Worm (Caenorhabditis elegans) whole organism, L1 larva: ENCODE measurements around the gene crb-1.

ENCODE experiments used
- C16A3.4 ChIP-seq: fragments of 150-350 bp; optimal IDR thresholded peaks from 2 replicates; lab custom pipeline; 2014; ENCODE audit warnings: missing biosample characterization, missing genetic modification characterization
- F16B12.6 ChIP-seq: fragments of 150-350 bp; optimal IDR thresholded peaks from 2 replicates; lab custom pipeline; 2014; ENCODE audit warnings: missing biosample characterization, missing genetic modification characterization
- Y116A8C.19 ChIP-seq: sonication (generic microtip); optimal IDR thresholded peaks from 2 replicates; lab custom pipeline; 2016; ENCODE audit warnings: missing compliant biosample characterization, missing genetic modification characterization, borderline replicate concordance
- aly-2 ChIP-seq: fragments of 150-350 bp; optimal IDR thresholded peaks from 2 replicates; lab custom pipeline; 2014; ENCODE audit warnings: missing biosample characterization, missing genetic modification characterization
- ama-1 ChIP-seq: fragments of 150-350 bp; optimal IDR thresholded peaks from 2 replicates; lab custom pipeline; 2014
- blmp-1 ChIP-seq: fragments of 150-350 bp; optimal IDR thresholded peaks from 2 replicates; lab custom pipeline; 2014; ENCODE audit warnings: missing biosample characterization, missing genetic modification characterization
- ces-1 ChIP-seq: fragments of 150-350 bp; optimal IDR thresholded peaks from 2 replicates; lab custom pipeline; 2014; ENCODE audit warnings: missing biosample characterization, missing genetic modification reagents, missing genetic modification characterization
- dpl-1 ChIP-seq, 3 experiments: fragments of 150-350 bp in 2 of 3; sonication (generic microtip) in 1 of 3; optimal IDR thresholded peaks; 2 replicates each; lab custom pipeline; 2014 to 2017; ENCODE audit warnings: missing biosample characterization in 3 of 3, missing genetic modification characterization in 3 of 3, missing genetic modification reagents in 3 of 3
- dsc-1 ChIP-seq: sonication (generic microtip); optimal IDR thresholded peaks from 2 replicates; lab custom pipeline; 2016; ENCODE audit warnings: mild to moderate bottlenecking, missing genetic modification characterization, missing compliant biosample characterization
- efl-1 ChIP-seq, 4 experiments: fragments of 150-350 bp; optimal IDR thresholded peaks in 3 of 4; peaks in 1 of 4; 1 replicate in 1 of 4; 2 replicates in 3 of 4; lab custom pipeline; 2014; ENCODE audit warnings: missing biosample characterization in 2 of 4, missing genetic modification characterization in 2 of 4, missing genetic modification reagents in 2 of 4
- efl-3 ChIP-seq: fragments of 200-800 bp; sonication (Bioruptor generic); optimal IDR thresholded peaks from 2 replicates; lab custom pipeline; 2018; ENCODE audit warnings: mild to moderate bottlenecking, missing genetic modification characterization, missing compliant biosample characterization
- egl-27 ChIP-seq, 2 experiments: fragments of 150-350 bp in 1 of 2; sonication (generic microtip); optimal IDR thresholded peaks; 3 replicates each; lab custom pipeline; 2017 to 2018; ENCODE audit warnings: missing biosample characterization in 2 of 2, missing genetic modification characterization in 2 of 2, missing genetic modification reagents in 2 of 2
- elt-2 ChIP-seq: sonication (generic microtip); optimal IDR thresholded peaks from 2 replicates; lab custom pipeline; 2016; ENCODE audit warnings: missing genetic modification characterization, mild to moderate bottlenecking, inconsistent platforms, missing compliant biosample characterization, missing genetic modification reagents
- ets-5 ChIP-seq: fragments of 200-800 bp; sonication (Bioruptor generic); IDR thresholded peaks from 2 replicates; pipeline ENCODE4 v1.3.6; 2022; ENCODE audit warnings: missing genetic modification characterization, missing compliant biosample characterization
- fkh-10 ChIP-seq: sonication (generic microtip); optimal IDR thresholded peaks from 2 replicates; lab custom pipeline; 2017; ENCODE audit warnings: missing biosample characterization, missing genetic modification reagents, missing genetic modification characterization
- fkh-8 ChIP-seq: sonication (generic microtip); optimal IDR thresholded peaks from 2 replicates; lab custom pipeline; 2016; ENCODE audit warnings: mild to moderate bottlenecking, missing genetic modification characterization, missing compliant biosample characterization
- grh-1 ChIP-seq: fragments of 200-800 bp; sonication (Bioruptor generic); IDR thresholded peaks from 2 replicates; pipeline ENCODE4 v1.3.6; 2022; ENCODE audit warnings: missing genetic modification reagents, missing genetic modification characterization, missing compliant biosample characterization
- hpl-2 ChIP-seq: fragments of 150-350 bp; optimal IDR thresholded peaks from 2 replicates; lab custom pipeline; 2014; ENCODE audit warnings: missing biosample characterization, missing genetic modification reagents, missing genetic modification characterization
- lin-13 ChIP-seq: fragments of 150-350 bp; optimal IDR thresholded peaks from 2 replicates; lab custom pipeline; 2014; ENCODE audit warnings: missing biosample characterization, missing genetic modification reagents, missing genetic modification characterization
- lin-15B ChIP-seq: fragments of 150-350 bp; sonication (generic microtip); optimal IDR thresholded peaks from 3 replicates; lab custom pipeline; 2014; ENCODE audit warnings: missing biosample characterization, missing genetic modification characterization
- lin-35 ChIP-seq, 2 experiments: fragments of 150-350 bp; optimal IDR thresholded peaks; 2 replicates each; lab custom pipeline; 2014; ENCODE audit warnings: missing biosample characterization in 2 of 2, missing genetic modification characterization in 2 of 2, missing genetic modification reagents in 2 of 2
- lin-39 ChIP-seq: fragments of 150-350 bp; optimal IDR thresholded peaks from 2 replicates; lab custom pipeline; 2014; ENCODE audit warnings: missing biosample characterization, missing genetic modification reagents, missing genetic modification characterization
- lir-3 ChIP-seq: sonication (generic microtip); optimal IDR thresholded peaks from 2 replicates; lab custom pipeline; 2016; ENCODE audit warnings: mild to moderate bottlenecking, missing genetic modification characterization, moderate library complexity, missing compliant biosample characterization; ENCODE audit not compliant: poor library complexity
- lsy-2 ChIP-seq, 2 experiments: fragments of 150-350 bp; optimal IDR thresholded peaks; 2 replicates each; lab custom pipeline; 2014; ENCODE audit warnings: missing biosample characterization in 2 of 2, missing genetic modification characterization in 2 of 2
- mab-9 ChIP-seq: fragments of 200-800 bp; sonication (Bioruptor generic); IDR thresholded peaks from 2 replicates; pipeline ENCODE4 v1.3.6; 2022; ENCODE audit warnings: missing genetic modification reagents, missing genetic modification characterization, missing compliant biosample characterization
- mef-2 ChIP-seq: fragments of 150-350 bp; optimal IDR thresholded peaks from 2 replicates; lab custom pipeline; 2014; ENCODE audit warnings: missing biosample characterization, missing genetic modification characterization
- mep-1 ChIP-seq: fragments of 150-350 bp; optimal IDR thresholded peaks from 2 replicates; lab custom pipeline; 2014; ENCODE audit warnings: missing biosample characterization, missing genetic modification characterization
- nhr-11 ChIP-seq: fragments of 150-350 bp; optimal IDR thresholded peaks from 2 replicates; lab custom pipeline; 2014; ENCODE audit warnings: missing biosample characterization, missing genetic modification characterization
- nhr-19 ChIP-seq: fragments of 200-800 bp; sonication (Bioruptor generic); conservative IDR thresholded peaks from 2 replicates; pipeline ENCODE4 v1.3.6; 2022; ENCODE audit warnings: missing genetic modification characterization, missing compliant biosample characterization
- nhr-237 ChIP-seq: fragments of 150-350 bp; optimal IDR thresholded peaks from 2 replicates; lab custom pipeline; 2014; ENCODE audit warnings: missing biosample characterization, missing genetic modification characterization
- nhr-71 ChIP-seq: sonication (generic microtip); optimal IDR thresholded peaks from 2 replicates; lab custom pipeline; 2016; ENCODE audit warnings: mild to moderate bottlenecking, missing genetic modification characterization, moderate library complexity, missing compliant biosample characterization
- nhr-76 ChIP-seq: sonication (generic microtip); optimal IDR thresholded peaks from 2 replicates; lab custom pipeline; 2017; ENCODE audit warnings: missing biosample characterization, missing genetic modification characterization
- nhr-77 ChIP-seq: fragments of 150-350 bp; optimal IDR thresholded peaks from 2 replicates; lab custom pipeline; 2014; ENCODE audit warnings: missing biosample characterization, missing genetic modification characterization
- nhr-84 ChIP-seq: sonication (generic microtip); optimal IDR thresholded peaks from 2 replicates; lab custom pipeline; 2017; ENCODE audit warnings: missing biosample characterization, missing genetic modification characterization
- nhr-85 ChIP-seq: sonication (generic microtip); peaks from one replicate; lab custom pipeline; 2016; ENCODE audit warnings: missing genetic modification characterization, inconsistent platforms, missing compliant biosample characterization
- nhr-90 ChIP-seq: sonication (generic microtip); optimal IDR thresholded peaks from 2 replicates; lab custom pipeline; 2016; ENCODE audit warnings: mild to moderate bottlenecking, missing genetic modification characterization, missing compliant biosample characterization; ENCODE audit not compliant: poor library complexity
- pag-3 ChIP-seq: sonication (generic microtip); optimal IDR thresholded peaks from 2 replicates; lab custom pipeline; 2017; ENCODE audit warnings: missing genetic modification characterization, mild to moderate bottlenecking, missing compliant biosample characterization, antibody characterized with exemption, borderline replicate concordance; ENCODE audit not compliant: insufficient read depth
- skn-1 ChIP-seq: fragments of 150-350 bp; optimal IDR thresholded peaks from 2 replicates; lab custom pipeline; 2014; ENCODE audit warnings: missing biosample characterization, missing genetic modification characterization
- snpc-4 ChIP-seq: fragments of 150-350 bp; optimal IDR thresholded peaks from 2 replicates; lab custom pipeline; 2014; ENCODE audit warnings: missing biosample characterization, missing genetic modification characterization
- snu-23 ChIP-seq: sonication (generic microtip); optimal IDR thresholded peaks from 2 replicates; lab custom pipeline; 2016; ENCODE audit warnings: missing genetic modification characterization, missing compliant biosample characterization
- sox-4 ChIP-seq: sonication (generic microtip); optimal IDR thresholded peaks from 2 replicates; lab custom pipeline; 2016; ENCODE audit warnings: missing genetic modification characterization, missing compliant biosample characterization
- sptf-1 ChIP-seq: fragments of 150-350 bp; optimal IDR thresholded peaks from 2 replicates; lab custom pipeline; 2014; ENCODE audit warnings: missing biosample characterization, missing genetic modification characterization
- sup-37 ChIP-seq: fragments of 200-800 bp; sonication (Bioruptor generic); optimal IDR thresholded peaks from 2 replicates; lab custom pipeline; 2018; ENCODE audit warnings: mild to moderate bottlenecking, missing genetic modification characterization, missing compliant biosample characterization
- swsn-7 ChIP-seq: sonication (generic microtip); optimal IDR thresholded peaks from 2 replicates; lab custom pipeline; 2016; ENCODE audit warnings: missing genetic modification characterization, missing compliant biosample characterization
- tbx-2 ChIP-seq: sonication (generic microtip); optimal IDR thresholded peaks from 2 replicates; lab custom pipeline; 2016; ENCODE audit warnings: missing genetic modification characterization, missing compliant biosample characterization
- unc-30 ChIP-seq: sonication (generic microtip); optimal IDR thresholded peaks from 2 replicates; lab custom pipeline; 2017; ENCODE audit warnings: missing biosample characterization, missing genetic modification characterization
- unc-62 ChIP-seq: fragments of 150-350 bp; optimal IDR thresholded peaks from 2 replicates; lab custom pipeline; 2014; ENCODE audit warnings: missing biosample characterization, missing genetic modification reagents, missing genetic modification characterization
- unc-86 ChIP-seq: sonication (generic microtip); optimal IDR thresholded peaks from 2 replicates; lab custom pipeline; 2016; ENCODE audit warnings: missing genetic modification characterization, missing compliant biosample characterization
- unc-98 ChIP-seq: fragments of 200-800 bp; sonication (Bioruptor generic); IDR thresholded peaks from 2 replicates; pipeline ENCODE4 v1.3.6; 2022; ENCODE audit warnings: missing genetic modification characterization, missing compliant biosample characterization
- xbp-1 ChIP-seq: sonication (generic microtip); optimal IDR thresholded peaks from 2 replicates; lab custom pipeline; 2016; ENCODE audit warnings: missing genetic modification characterization, missing compliant biosample characterization
- ztf-4 ChIP-seq: fragments of 150-350 bp; optimal IDR thresholded peaks from 2 replicates; lab custom pipeline; 2014; ENCODE audit warnings: missing biosample characterization, missing genetic modification characterization

The crb-1 gene

DNA sequence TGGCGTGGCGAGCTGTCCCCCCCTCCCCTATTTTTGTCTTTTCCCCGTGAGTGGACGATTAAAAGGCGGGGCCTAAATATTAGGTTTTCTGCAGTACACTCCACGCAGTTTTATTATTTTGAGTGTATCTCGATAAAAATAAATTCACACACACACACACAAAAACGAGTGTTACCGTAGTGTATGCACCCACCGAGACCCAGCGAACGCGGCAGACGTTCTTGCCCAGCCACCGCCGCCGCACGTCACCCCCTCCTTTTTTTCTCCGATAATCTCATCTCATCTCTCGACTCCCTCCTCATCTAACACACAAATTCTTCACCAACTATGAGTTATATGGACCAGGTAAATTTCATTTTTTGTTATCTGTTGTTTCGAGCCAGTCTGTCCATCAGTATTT lies 20.4 kb upstream of the crb-1 start, which contains the start of gene fubl-3 (continued):
- no peak for TF ChIP-seq Y116A8C.19
- no peak for TF ChIP-seq lin-15B (tag; lab: Kevin White, UChicago)
- TF ChIP-seq nhr-237 (tag; lab: Kevin White, UChicago) = no peak
- no peak for TF ChIP-seq egl-27 (tag; optimal IDR thresholded peaks at IDR 0.05; lab: Kevin White, UChicago)
- no peak for TF ChIP-seq ama-1 (lab: Kevin White, UChicago)
- TF ChIP-seq nhr-85 (tag; lab: Kevin White, UChicago) = peak; percentile 42
- TF ChIP-seq unc-30 (tag; lab: Kevin White, UChicago) = no peak
- TF ChIP-seq lsy-2 (tag; optimal IDR thresholded peaks at IDR 0.05; lab: Kevin White, UChicago) = peak; percentile 86 to 96
- peak; percentile 14 for TF ChIP-seq mep-1 (tag; lab: Kevin White, UChicago)
- no peak for TF ChIP-seq pag-3 (tag; lab: Kevin White, UChicago)
- peak; percentile 63 for TF ChIP-seq nhr-71 (tag; lab: Kevin White, UChicago)
- TF ChIP-seq efl-3 (GFP tag; lab: Kevin White, UChicago) = no peak
- TF ChIP-seq blmp-1 (tag; lab: Kevin White, UChicago) = peak; percentile 19
- no peak for TF ChIP-seq grh-1 (GFP tag; lab: Robert Waterston, UW)
- peak; percentile 11 for TF ChIP-seq snpc-4
- no peak for TF ChIP-seq ces-1 (GFP tag; lab: Kevin White, UChicago)
- TF ChIP-seq ztf-4 (tag; lab: Kevin White, UChicago) = no peak
- TF ChIP-seq lin-35 (GFP tag; optimal IDR thresholded peaks at IDR 0.05; lab: Kevin White, UChicago) = peak in 1 of 2 experiments; percentile 43
- TF ChIP-seq nhr-77 = no peak
- peak; percentile 22 for TF ChIP-seq nhr-19 (GFP tag; lab: Robert Waterston, UW)
- no peak for TF ChIP-seq F16B12.6 (tag; lab: Kevin White, UChicago)
- no peak for TF ChIP-seq fkh-8 (tag; lab: Kevin White, UChicago)
- peak; percentile 45 for TF ChIP-seq snu-23 (GFP tag; lab: Kevin White, UChicago)
- no peak for TF ChIP-seq mab-9
- no peak for TF ChIP-seq hpl-2 (GFP tag; lab: Kevin White, UChicago)
- no peak for TF ChIP-seq lin-13 (GFP tag; lab: Kevin White, UChicago)
- TF ChIP-seq nhr-76 = no peak
- peak; percentile 8 for TF ChIP-seq tbx-2 (tag; lab: Kevin White, UChicago)
- no peak for TF ChIP-seq sox-4
- TF ChIP-seq nhr-84 (tag; lab: Kevin White, UChicago) = no peak
- no peak for TF ChIP-seq aly-2
- TF ChIP-seq dpl-1 (GFP tag; optimal IDR thresholded peaks at IDR 0.05; lab: Kevin White, UChicago) = no peak
- peak; percentile 27 for TF ChIP-seq nhr-90 (tag; lab: Kevin White, UChicago)
- TF ChIP-seq unc-62 (GFP tag; lab: Kevin White, UChicago) = no peak
- peak; percentile 36 for TF ChIP-seq swsn-7 (tag; lab: Kevin White, UChicago)
- no peak for TF ChIP-seq lir-3 (tag; lab: Kevin White, UChicago)
- peak in 1 of 2 experiments; percentile 25 for TF ChIP-seq efl-1 (optimal IDR thresholded peaks at IDR 0.05; lab: Kevin White, UChicago)
- TF ChIP-seq efl-1 (GFP tag; optimal IDR thresholded peaks at IDR 0.05 in 1 of 2; lab: Kevin White, UChicago) = peak in 1 of 2 experiments; percentile 75
- TF ChIP-seq skn-1 (tag; lab: Kevin White, UChicago) = peak; percentile 7
- peak; percentile 37 for TF ChIP-seq xbp-1 (tag; lab: Kevin White, UChicago)
- no peak for TF ChIP-seq dsc-1 (tag; lab: Kevin White, UChicago)
- no peak for TF ChIP-seq nhr-11 (tag; lab: Kevin White, UChicago)
- TF ChIP-seq unc-86 (tag; lab: Kevin White, UChicago) = no peak
- TF ChIP-seq C16A3.4 = peak; percentile 50
- no peak for TF ChIP-seq sptf-1
- no peak for TF ChIP-seq lin-39
- no peak for TF ChIP-seq fkh-10 (GFP tag; lab: Kevin White, UChicago)
- TF ChIP-seq ets-5 (GFP tag; lab: Robert Waterston, UW) = no peak
- no peak for TF ChIP-seq sup-37 (GFP tag; lab: Kevin White, UChicago)
- TF ChIP-seq elt-2 (tag; lab: Kevin White, UChicago) = no peak
- TF ChIP-seq mef-2 (tag; lab: Kevin White, UChicago) = no peak
- TF ChIP-seq unc-98 (GFP tag; lab: Robert Waterston, UW) = no peak
